Fruit fly (Drosophila melanogaster): ENCODE measurements around the gene HDAC6.

The HDAC6 gene

DNA sequence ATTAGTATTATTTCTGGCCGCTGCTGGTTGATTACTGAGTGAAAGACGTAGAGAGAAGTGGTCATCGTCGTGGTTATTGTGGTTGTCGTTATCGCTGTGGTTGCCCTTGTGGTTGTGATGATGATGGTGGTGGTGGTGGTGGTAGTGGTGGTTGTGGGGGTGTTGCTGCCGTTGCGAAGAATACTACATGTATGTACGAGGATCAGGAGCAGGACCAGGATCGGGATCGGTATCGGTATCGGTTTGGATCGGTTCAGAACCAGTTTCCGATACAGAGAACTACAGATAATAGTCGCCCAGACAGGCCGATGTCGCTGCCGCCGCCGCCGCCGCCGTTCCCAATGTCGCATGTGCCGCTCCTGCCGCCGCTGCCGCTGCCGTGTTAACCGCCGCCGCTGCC, 19.6 kb downstream of the HDAC6 start:
- TF ChIP-seq CG33017 (tag; optimal IDR thresholded peaks at IDR 0.05): no peak
- no peak for TF ChIP-seq cic (GFP tag; optimal IDR thresholded peaks at IDR 0.05)
- TF ChIP-seq CG7101 (tag; optimal IDR thresholded peaks at IDR 0.05): no peak
- TF ChIP-seq CG1620 (GFP tag; optimal IDR thresholded peaks at IDR 0.05): no peak
- no peak for TF ChIP-seq CG11617 (GFP tag; optimal IDR thresholded peaks at IDR 0.05)
- TF ChIP-seq pad (GFP tag; optimal IDR thresholded peaks at IDR 0.05): no peak
- no peak for TF ChIP-seq cnc (optimal IDR thresholded peaks at IDR 0.05)
- TF ChIP-seq CG12768 (GFP tag; optimal IDR thresholded peaks at IDR 0.05): no peak
- no peak for TF ChIP-seq kay (GFP tag; ENCODE audit: borderline replicate concordance)
- TF ChIP-seq tj (GFP tag; optimal IDR thresholded peaks at IDR 0.05): no peak
- no peak for TF ChIP-seq CG7045 (GFP tag; optimal IDR thresholded peaks at IDR 0.05)
- TF ChIP-seq toe (GFP tag; optimal IDR thresholded peaks at IDR 0.05): no peak
- TF ChIP-seq Hr96 (GFP tag; optimal IDR thresholded peaks at IDR 0.05): no peak
- no peak for TF ChIP-seq Mnt (GFP tag; optimal IDR thresholded peaks at IDR 0.05)
- no peak for TF ChIP-seq Clk (GFP tag; optimal IDR thresholded peaks at IDR 0.05)
- no peak for TF ChIP-seq ovo (GFP tag; optimal IDR thresholded peaks at IDR 0.05)
- no peak for TF ChIP-seq CG14711 (tag; optimal IDR thresholded peaks at IDR 0.05)
- no peak for TF ChIP-seq CG5204 (GFP tag; optimal IDR thresholded peaks at IDR 0.05)
- no peak for TF ChIP-seq Crg-1 (GFP tag; optimal IDR thresholded peaks at IDR 0.05)
- no peak for TF ChIP-seq bab1 (GFP tag; optimal IDR thresholded peaks at IDR 0.05)

DNA sequence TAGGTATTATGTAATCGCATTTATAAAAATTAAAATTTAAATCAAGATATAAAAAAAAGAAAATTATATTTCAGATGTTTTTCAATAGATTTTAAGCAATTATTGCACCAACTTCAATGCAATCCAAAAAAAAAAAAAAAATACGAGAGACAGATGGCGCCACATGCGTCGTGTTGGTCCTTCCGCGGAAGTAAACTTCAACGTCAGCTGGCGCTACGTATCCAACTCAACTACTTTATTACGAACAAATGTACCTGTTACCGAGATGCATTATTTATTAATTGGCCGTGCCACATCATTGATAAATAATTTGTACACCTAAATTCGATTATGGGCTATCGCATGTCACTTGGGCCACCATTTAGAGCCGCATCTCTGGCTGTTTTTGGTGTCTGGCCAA, 20.5 kb downstream of the HDAC6 start:
- TF ChIP-seq CG5204 (GFP tag; optimal IDR thresholded peaks at IDR 0.05) (no peak), CG7045 (GFP tag; optimal IDR thresholded peaks at IDR 0.05) (no peak), bab1 (GFP tag; optimal IDR thresholded peaks at IDR 0.05) (no peak), Mnt (GFP tag; optimal IDR thresholded peaks at IDR 0.05) (no peak), CG1620 (GFP tag; optimal IDR thresholded peaks at IDR 0.05) (no peak), pad (GFP tag; optimal IDR thresholded peaks at IDR 0.05) (no peak), tj (GFP tag; optimal IDR thresholded peaks at IDR 0.05) (no peak), toe (GFP tag; optimal IDR thresholded peaks at IDR 0.05) (no peak), Crg-1 (GFP tag; optimal IDR thresholded peaks at IDR 0.05) (no peak), ovo (GFP tag; optimal IDR thresholded peaks at IDR 0.05) (no peak), Hr96 (GFP tag; optimal IDR thresholded peaks at IDR 0.05) (no peak), CG11617 (GFP tag; optimal IDR thresholded peaks at IDR 0.05) (no peak), kay (GFP tag; ENCODE audit: borderline replicate concordance) (no peak), cic (GFP tag; optimal IDR thresholded peaks at IDR 0.05) (no peak), CG7101 (tag; optimal IDR thresholded peaks at IDR 0.05) (no peak), cnc (optimal IDR thresholded peaks at IDR 0.05) (no peak), Clk (GFP tag; optimal IDR thresholded peaks at IDR 0.05) (no peak), CG12768 (GFP tag; optimal IDR thresholded peaks at IDR 0.05) (no peak), CG33017 (tag; optimal IDR thresholded peaks at IDR 0.05) (no peak), CG14711 (tag; optimal IDR thresholded peaks at IDR 0.05) (no peak)

DNA sequence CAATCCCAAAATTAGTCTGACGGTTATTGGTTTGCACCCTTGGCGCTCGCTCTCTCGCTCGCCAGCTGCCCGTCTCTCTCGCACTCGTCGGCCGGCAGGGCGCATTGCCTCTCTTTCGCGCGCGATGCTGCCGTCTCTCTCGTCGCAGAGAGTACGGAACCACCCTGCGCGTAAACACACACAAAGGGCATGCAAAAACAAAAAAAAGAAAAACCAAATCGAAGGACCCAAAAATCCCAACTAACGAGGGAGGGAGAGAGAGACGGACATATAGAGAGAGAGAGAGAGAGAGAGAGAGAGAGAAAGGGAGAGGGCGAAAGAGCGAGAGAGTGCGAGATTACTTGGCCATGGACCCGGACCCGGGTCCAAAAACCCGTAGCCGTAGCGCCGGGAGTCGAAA, 23.3 kb downstream of the HDAC6 start:
- TF ChIP-seq CG1620 (GFP tag; optimal IDR thresholded peaks at IDR 0.05): no peak
- no peak for TF ChIP-seq cnc (optimal IDR thresholded peaks at IDR 0.05)
- TF ChIP-seq CG7101 (tag; optimal IDR thresholded peaks at IDR 0.05): no peak
- TF ChIP-seq toe (GFP tag; optimal IDR thresholded peaks at IDR 0.05): no peak
- no peak for TF ChIP-seq pad (GFP tag; optimal IDR thresholded peaks at IDR 0.05)
- no peak for TF ChIP-seq CG12768 (GFP tag; optimal IDR thresholded peaks at IDR 0.05)
- no peak for TF ChIP-seq Hr96 (GFP tag; optimal IDR thresholded peaks at IDR 0.05)
- TF ChIP-seq CG11617 (GFP tag; optimal IDR thresholded peaks at IDR 0.05): no peak
- no peak for TF ChIP-seq bab1 (GFP tag; optimal IDR thresholded peaks at IDR 0.05)

DNA sequence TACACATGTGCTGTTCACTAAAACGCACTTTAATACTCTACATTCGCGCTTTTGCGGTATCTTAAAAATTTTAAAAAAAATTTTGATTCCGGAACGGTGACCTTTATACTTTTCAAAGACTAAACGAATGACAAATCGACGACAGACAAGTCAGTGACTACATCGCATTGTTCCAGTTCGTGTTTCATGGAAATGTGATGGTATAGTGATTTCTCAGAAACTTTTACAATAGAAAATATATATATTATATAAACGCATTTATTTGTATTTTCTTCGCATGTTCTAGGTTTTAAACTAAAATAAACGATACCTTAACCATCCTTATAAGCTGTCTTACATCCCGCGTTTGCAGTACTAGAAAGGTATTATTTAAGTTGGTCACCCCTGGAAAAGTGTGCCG, 27.9 kb downstream of the HDAC6 start, which contains the start of gene Pp1-13C:
Gene Pp1-13C, minus strand, starts transcription at position 101 of the 400 bp plus-strand sequence.
- TF ChIP-seq Crg-1 (GFP tag; optimal IDR thresholded peaks at IDR 0.05) (no peak), CG7045 (GFP tag; optimal IDR thresholded peaks at IDR 0.05) (no peak)

DNA sequence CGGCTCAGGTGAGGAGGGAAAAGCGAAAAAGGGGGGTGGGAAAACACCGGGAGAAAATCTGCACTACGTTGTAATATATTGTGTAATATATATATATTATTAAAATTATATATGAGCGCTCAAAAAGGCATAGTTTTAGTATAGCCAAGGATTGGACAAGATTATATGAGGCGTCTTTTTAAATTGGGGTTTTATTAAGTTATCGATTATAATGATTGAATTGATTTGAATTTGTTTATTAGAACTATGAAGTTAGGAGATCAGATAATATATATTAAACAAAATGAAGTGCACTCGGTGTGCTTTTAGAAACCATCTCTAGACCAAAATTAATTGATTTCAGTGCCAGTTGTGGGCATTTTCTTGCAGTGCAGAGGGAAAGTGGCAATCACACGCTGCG, 30.5 kb downstream of the HDAC6 start:
- no peak for TF ChIP-seq Mnt (GFP tag; optimal IDR thresholded peaks at IDR 0.05)
- TF ChIP-seq bab1 (GFP tag; optimal IDR thresholded peaks at IDR 0.05): no peak
- no peak for TF ChIP-seq CG7101 (tag; optimal IDR thresholded peaks at IDR 0.05)

DNA sequence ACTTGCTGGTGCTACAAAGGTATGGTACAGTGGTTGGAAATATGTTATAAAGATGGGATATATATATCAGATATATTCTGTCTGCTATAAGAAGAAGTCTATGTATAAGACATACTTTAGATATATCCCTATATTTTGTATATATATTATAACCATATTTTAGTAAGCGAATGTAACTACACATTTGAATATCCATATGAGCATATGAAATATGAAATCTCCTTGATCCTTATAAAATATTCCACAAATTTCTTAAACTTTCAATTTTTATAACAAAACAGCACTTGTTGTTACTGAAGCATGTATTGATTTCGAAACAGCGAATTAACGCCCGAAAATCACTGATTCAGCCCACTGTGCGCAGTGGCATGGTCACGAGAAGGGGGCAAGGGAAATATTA, 31.4 kb downstream of the HDAC6 start:
- TF ChIP-seq CG11617 (GFP tag; optimal IDR thresholded peaks at IDR 0.05) (no peak), cic (GFP tag; optimal IDR thresholded peaks at IDR 0.05) (no peak), pad (GFP tag; optimal IDR thresholded peaks at IDR 0.05) (no peak), ovo (GFP tag; optimal IDR thresholded peaks at IDR 0.05) (no peak), Crg-1 (GFP tag; optimal IDR thresholded peaks at IDR 0.05) (no peak), toe (GFP tag; optimal IDR thresholded peaks at IDR 0.05) (no peak), bab1 (GFP tag; optimal IDR thresholded peaks at IDR 0.05) (no peak), CG7101 (tag; optimal IDR thresholded peaks at IDR 0.05) (no peak), Mnt (GFP tag; optimal IDR thresholded peaks at IDR 0.05) (no peak)

DNA sequence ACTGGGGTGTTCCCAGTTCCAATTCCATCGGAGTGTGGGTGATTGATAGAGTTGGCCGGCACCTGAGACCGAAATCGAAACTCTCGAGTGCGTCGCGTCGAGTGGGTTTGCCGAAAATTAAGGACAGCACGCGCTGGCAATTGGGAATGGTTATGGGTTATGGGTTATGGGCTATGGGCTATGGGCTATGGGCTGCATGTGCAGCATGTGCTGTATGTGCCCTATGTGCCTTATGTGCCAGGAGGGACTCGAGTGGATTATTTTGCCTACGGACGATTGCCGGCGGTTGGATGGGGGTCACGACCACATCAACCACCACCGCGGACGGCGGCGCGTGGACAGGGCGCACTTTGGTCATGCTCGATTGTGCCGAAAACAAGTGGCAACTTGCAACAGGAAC, 37.0 kb downstream of the HDAC6 start:
- TF ChIP-seq toe (GFP tag; optimal IDR thresholded peaks at IDR 0.05) (no peak), Mnt (GFP tag; optimal IDR thresholded peaks at IDR 0.05) (no peak), CG14711 (tag; optimal IDR thresholded peaks at IDR 0.05) (no peak), cic (GFP tag; optimal IDR thresholded peaks at IDR 0.05) (no peak), bab1 (GFP tag; optimal IDR thresholded peaks at IDR 0.05) (no peak), CG7045 (GFP tag; optimal IDR thresholded peaks at IDR 0.05) (no peak), CG7101 (tag; optimal IDR thresholded peaks at IDR 0.05) (no peak), CG11617 (GFP tag; optimal IDR thresholded peaks at IDR 0.05) (no peak), Clk (GFP tag; optimal IDR thresholded peaks at IDR 0.05) (no peak), pad (GFP tag; optimal IDR thresholded peaks at IDR 0.05) (no peak), CG33017 (tag; optimal IDR thresholded peaks at IDR 0.05) (no peak), CG1620 (GFP tag; optimal IDR thresholded peaks at IDR 0.05) (no peak), ovo (GFP tag; optimal IDR thresholded peaks at IDR 0.05) (no peak), CG12768 (GFP tag; optimal IDR thresholded peaks at IDR 0.05) (no peak), Crg-1 (GFP tag; optimal IDR thresholded peaks at IDR 0.05) (no peak), kay (GFP tag; ENCODE audit: borderline replicate concordance) (no peak), Hr96 (GFP tag; optimal IDR thresholded peaks at IDR 0.05) (no peak), tj (GFP tag; optimal IDR thresholded peaks at IDR 0.05) (no peak)

Measured in whole organism, adult.